Worm (Caenorhabditis elegans) whole organism, L2 larva: ENCODE measurements around the gene cogc-2.

ENCODE experiments used
- R02D3.7 ChIP-seq: fragments of 150-350 bp; optimal IDR thresholded peaks from 2 replicates; lab custom pipeline; 2014; ENCODE audit warnings: missing biosample characterization, missing genetic modification characterization
- ZK546.5 ChIP-seq: sonication (generic microtip); optimal IDR thresholded peaks from 2 replicates; lab custom pipeline; 2017; ENCODE audit warnings: missing biosample characterization, missing genetic modification characterization
- blmp-1 ChIP-seq: sonication (generic microtip); optimal IDR thresholded peaks from 2 replicates; lab custom pipeline; 2017; ENCODE audit warnings: missing genetic modification characterization, mild to moderate bottlenecking, missing compliant biosample characterization, antibody characterized with exemption, moderate library complexity; ENCODE audit not compliant: insufficient read depth
- elt-1 ChIP-seq: fragments of 150-350 bp; optimal IDR thresholded peaks from 2 replicates; lab custom pipeline; 2014; ENCODE audit warnings: missing biosample characterization, missing genetic modification characterization
- elt-3 ChIP-seq: sonication (generic microtip); optimal IDR thresholded peaks from 2 replicates; lab custom pipeline; 2017; ENCODE audit warnings: missing biosample characterization, missing genetic modification characterization
- fos-1 ChIP-seq: fragments of 150-350 bp; optimal IDR thresholded peaks from 2 replicates; lab custom pipeline; 2014; ENCODE audit warnings: missing biosample characterization, missing genetic modification characterization
- lin-39 ChIP-seq: fragments of 150-350 bp; optimal IDR thresholded peaks from 2 replicates; lab custom pipeline; 2014; ENCODE audit warnings: missing biosample characterization, missing genetic modification reagents, missing genetic modification characterization
- nhr-12 ChIP-seq: fragments of 150-350 bp; optimal IDR thresholded peaks from 2 replicates; lab custom pipeline; 2014; ENCODE audit warnings: missing biosample characterization, missing genetic modification characterization
- nhr-21 ChIP-seq: fragments of 150-350 bp; optimal IDR thresholded peaks from 2 replicates; lab custom pipeline; 2014; ENCODE audit warnings: missing biosample characterization, missing genetic modification characterization
- snpc-4 ChIP-seq: fragments of 150-350 bp; optimal IDR thresholded peaks from 2 replicates; lab custom pipeline; 2014; ENCODE audit warnings: missing biosample characterization, missing genetic modification characterization
- unc-39 ChIP-seq: fragments of 150-350 bp; optimal IDR thresholded peaks from 2 replicates; lab custom pipeline; 2014; ENCODE audit warnings: missing biosample characterization, missing genetic modification characterization
- unc-62 ChIP-seq: fragments of 150-350 bp; optimal IDR thresholded peaks from 2 replicates; lab custom pipeline; 2014; ENCODE audit warnings: missing biosample characterization, missing genetic modification reagents, missing genetic modification characterization
- ztf-11 ChIP-seq: sonication (generic microtip); optimal IDR thresholded peaks from 2 replicates; lab custom pipeline; 2017; ENCODE audit warnings: missing biosample characterization, missing genetic modification characterization

- no peak for TF ChIP-seq snpc-4 (tag; lab: Kevin White, UChicago)
- no peak for TF ChIP-seq elt-3
- no peak for TF ChIP-seq nhr-21
- no peak for TF ChIP-seq lin-39 (tag; lab: Kevin White, UChicago)
- no peak for TF ChIP-seq unc-62 (GFP tag; lab: Kevin White, UChicago)
- TF ChIP-seq ZK546.5 (tag; lab: Kevin White, UChicago) = no peak
- no peak for TF ChIP-seq blmp-1 (tag; lab: Kevin White, UChicago)
- no peak for TF ChIP-seq unc-39
- no peak for TF ChIP-seq elt-1 (tag; lab: Kevin White, UChicago)
- no peak for TF ChIP-seq ztf-11 (tag; lab: Kevin White, UChicago)
- TF ChIP-seq fos-1 (tag; lab: Kevin White, UChicago) = no peak
- no peak for TF ChIP-seq R02D3.7 (tag; lab: Kevin White, UChicago)
- no peak for TF ChIP-seq nhr-12 (tag; lab: Kevin White, UChicago)
Measured at ce11 chrIV:7065022-7065421, 25.6 kb upstream of the cogc-2 start, which contains the start of gene Y43B11AL.1.
